Worm (Caenorhabditis elegans): ENCODE results near the gene clec-187.

DNA sequence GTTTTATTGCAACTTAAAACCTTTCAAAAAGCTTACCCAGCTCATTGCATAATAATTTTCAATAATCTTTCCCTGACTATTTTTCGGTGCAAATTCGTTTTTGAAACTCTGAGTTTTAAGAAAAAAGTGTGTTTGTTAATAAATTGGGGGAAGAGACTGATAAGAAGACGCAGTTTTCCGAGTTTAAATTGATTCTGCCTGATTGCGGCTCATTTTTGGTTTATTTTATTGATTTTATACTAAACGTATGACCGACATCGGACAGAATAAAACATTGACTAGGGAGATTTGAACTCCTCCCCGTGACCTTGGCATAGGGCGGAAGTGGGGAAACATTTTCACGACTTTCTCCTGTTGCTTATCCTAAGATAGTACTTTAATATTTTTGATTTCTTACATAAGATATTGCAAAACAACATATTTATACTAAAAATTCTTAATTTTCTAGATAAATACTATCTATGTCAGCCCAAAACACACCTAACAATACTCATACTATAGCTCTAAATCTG, 25.1 kb upstream of the clec-187 start, which contains the start of gene K08D8.7:
- TF ChIP-seq fos-1 (tag; optimal IDR thresholded peaks at IDR 0.05) (peak; percentile 70), egl-27 (tag; optimal IDR thresholded peaks at IDR 0.05) (no peak), ztf-11 (tag; optimal IDR thresholded peaks at IDR 0.05) (no peak), ceh-82 (tag; optimal IDR thresholded peaks at IDR 0.05) (no peak), R02D3.7 (tag; optimal IDR thresholded peaks at IDR 0.05) (no peak), alr-1 (tag; optimal IDR thresholded peaks at IDR 0.05) (no peak), blmp-1 (tag; optimal IDR thresholded peaks at IDR 0.05; ENCODE audit: insufficient read depth) (no peak), mbf-1 (tag; optimal IDR thresholded peaks at IDR 0.05) (no peak), ZK546.5 (tag; optimal IDR thresholded peaks at IDR 0.05) (no peak), Y55F3AM.14 (GFP tag; optimal IDR thresholded peaks at IDR 0.05) (no peak), ama-1 (optimal IDR thresholded peaks at IDR 0.05) (no peak)
